Fruit fly (Drosophila melanogaster): ENCODE data around the gene del.

del gene

DNA sequence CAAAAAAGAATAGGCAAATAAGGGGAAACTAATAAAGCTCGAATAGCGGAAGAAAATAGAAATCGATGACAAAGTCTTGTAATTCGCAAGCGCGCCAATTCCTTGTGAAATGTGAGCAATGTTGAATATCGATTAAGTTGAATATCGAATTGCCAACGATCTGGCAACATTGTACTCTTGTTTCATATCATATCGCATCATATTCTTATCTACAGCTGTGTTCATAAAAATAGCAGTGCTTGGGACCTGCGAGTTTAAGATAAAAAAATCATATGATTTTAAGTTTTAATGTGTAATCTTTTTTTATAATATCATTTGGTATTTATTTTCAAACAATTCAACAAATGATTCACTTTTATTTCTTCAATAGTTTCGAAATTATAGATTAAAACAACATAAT is 707 bp upstream of the del start (continued):
- peak; percentile 71 for TF ChIP-seq vvl (GFP tag; IDR thresholded peaks at IDR 0.05)
- TF ChIP-seq otp (GFP tag; IDR thresholded peaks at IDR 0.05): 0 out of 3 replicates have a peak, but pooled peaks have one; percentile 12
- TF ChIP-seq CG9797 (GFP tag; optimal IDR thresholded peaks at IDR 0.05): no peak
- no peak for TF ChIP-seq Hr78 (GFP tag; optimal IDR thresholded peaks at IDR 0.05)
- no peak for TF ChIP-seq ab (GFP tag; optimal IDR thresholded peaks at IDR 0.05)
- peak; percentile 62 for TF ChIP-seq MBD-R2 (GFP tag; IDR thresholded peaks at IDR 0.05)
- no peak for TF ChIP-seq nom (GFP tag; optimal IDR thresholded peaks at IDR 0.05)
- TF ChIP-seq dati (GFP tag; IDR thresholded peaks at IDR 0.05): no peak
- TF ChIP-seq Gug (GFP tag; IDR thresholded peaks at IDR 0.05): peak; percentile 26; the same call in 1 of the 4 replicates
- TF ChIP-seq CG2116 (GFP tag; optimal IDR thresholded peaks at IDR 0.05): peak; percentile 93
- peak; percentile 60 for TF ChIP-seq CG8924 (tag; optimal IDR thresholded peaks at IDR 0.05)
- TF ChIP-seq CG30431 (GFP tag; optimal IDR thresholded peaks at IDR 0.05): no peak
- no peak for TF ChIP-seq CG10462 (GFP tag; optimal IDR thresholded peaks at IDR 0.05)
- TF ChIP-seq pan (optimal IDR thresholded peaks at IDR 0.05): no peak
- TF ChIP-seq pan (GFP tag; optimal IDR thresholded peaks at IDR 0.05 in 1 of 2, IDR thresholded peaks at IDR 0.05 in 1 of 2): peak in 1 of 2 experiments; percentile 78
- peak; percentile 12 for TF ChIP-seq CG12744 (GFP tag; optimal IDR thresholded peaks at IDR 0.05)
- no peak for TF ChIP-seq D (optimal IDR thresholded peaks at IDR 0.05)
- TF ChIP-seq D (GFP tag; optimal IDR thresholded peaks at IDR 0.05): no peak
- no peak for TF ChIP-seq Optix (GFP tag; IDR thresholded peaks at IDR 0.05)
- no peak for TF ChIP-seq CG5245 (GFP tag; optimal IDR thresholded peaks at IDR 0.05)
- no peak for TF ChIP-seq CG8281 (tag; optimal IDR thresholded peaks at IDR 0.05)
- TF ChIP-seq Dp (GFP tag; optimal IDR thresholded peaks at IDR 0.05): peak; percentile 84
- TF ChIP-seq slp2 (GFP tag; optimal IDR thresholded peaks at IDR 0.05): no peak
- TF ChIP-seq CG1647 (GFP tag; optimal IDR thresholded peaks at IDR 0.05): no peak
- no peak for TF ChIP-seq CG17802 (tag; optimal IDR thresholded peaks at IDR 0.05)
- TF ChIP-seq CG17912 (GFP tag; optimal IDR thresholded peaks at IDR 0.05): no peak
- TF ChIP-seq tio (GFP tag; optimal IDR thresholded peaks at IDR 0.05): peak; percentile 26
- peak; percentile 31 for TF ChIP-seq slou (GFP tag; optimal IDR thresholded peaks at IDR 0.05)
- no peak for TF ChIP-seq CG3407 (GFP tag; optimal IDR thresholded peaks at IDR 0.05)
- no peak for TF ChIP-seq CG2129 (GFP tag; IDR thresholded peaks at IDR 0.05; ENCODE audit: partially characterized antibody)
- no peak for TF ChIP-seq CG14050 (GFP tag; IDR thresholded peaks at IDR 0.05)
- TF ChIP-seq twi (tag; optimal IDR thresholded peaks at IDR 0.05): no peak
- TF ChIP-seq ase (GFP tag; IDR thresholded peaks at IDR 0.05): peak; percentile 44; the same call in 1 of the 3 replicates
- no peak for TF ChIP-seq Atf3 (GFP tag; optimal IDR thresholded peaks at IDR 0.05)
- peak in 1 of 2 experiments; percentile 67 for TF ChIP-seq bsh (GFP tag; optimal IDR thresholded peaks at IDR 0.05)
- peak; percentile 73 for TF ChIP-seq dysf (GFP tag; IDR thresholded peaks at IDR 0.05)
- no peak for TF ChIP-seq Vsx1 (GFP tag; optimal IDR thresholded peaks at IDR 0.05)
- TF ChIP-seq ato (GFP tag; IDR thresholded peaks at IDR 0.05; ENCODE audit: partially characterized antibody): peak; percentile 69
- no peak for TF ChIP-seq CG31365 (tag; optimal IDR thresholded peaks at IDR 0.05)
- no peak for TF ChIP-seq NC2β (GFP tag; optimal IDR thresholded peaks at IDR 0.05)
- TF ChIP-seq btn (GFP tag; optimal IDR thresholded peaks at IDR 0.05): no peak
- peak; percentile 45; the same call in 1 of the 3 replicates for TF ChIP-seq CG16813 (GFP tag; IDR thresholded peaks at IDR 0.05; ENCODE audit: partially characterized antibody)
- TF ChIP-seq CG6765 (GFP tag; optimal IDR thresholded peaks at IDR 0.05): no peak
- TF ChIP-seq Gsc (GFP tag; IDR thresholded peaks at IDR 0.05): no peak
- TF ChIP-seq jing (GFP tag; optimal IDR thresholded peaks at IDR 0.05): no peak
